Worm (Caenorhabditis elegans): ENCODE data around the gene rbx-1.

rbx-1 gene

ce11 chrV:9702755-9703154 lies 12.4 kb upstream of the rbx-1 start, which contains the start of gene xbx-6:
Gene xbx-6, plus strand, starts transcription at chrV:9703055.
- TF ChIP-seq snpc-4 (tag; optimal IDR thresholded peaks at IDR 0.05) (no peak), lin-11 (tag; optimal IDR thresholded peaks at IDR 0.05) (no peak), ama-1 (optimal IDR thresholded peaks at IDR 0.05) (no peak), nhr-129 (tag; optimal IDR thresholded peaks at IDR 0.05) (no peak), nhr-25 (tag; optimal IDR thresholded peaks at IDR 0.05) (no peak), nhr-11 (tag; optimal IDR thresholded peaks at IDR 0.05) (no peak)

DNA sequence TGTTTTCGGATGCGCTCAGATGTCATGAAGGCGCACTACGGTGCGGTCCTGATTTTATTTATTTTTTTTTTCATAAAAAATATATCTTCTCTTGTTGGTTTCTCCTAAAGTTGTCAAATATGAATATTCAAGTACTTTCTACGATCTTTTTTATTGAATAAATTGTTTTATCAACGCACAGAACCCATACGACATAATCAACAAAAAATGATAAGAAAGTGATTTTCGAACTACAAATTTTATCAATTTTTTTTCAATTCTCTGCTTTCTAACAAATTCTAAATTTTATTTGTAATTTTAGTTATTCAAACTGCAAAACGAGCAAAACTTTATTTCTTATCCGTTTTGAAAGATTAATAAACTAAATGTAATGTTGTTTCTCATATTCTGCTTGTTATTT lies 11.5 kb upstream of the rbx-1 start:
- TF ChIP-seq nhr-129 (tag; optimal IDR thresholded peaks at IDR 0.05) (no peak), fos-1 (tag; optimal IDR thresholded peaks at IDR 0.05) (peak; percentile 50), F13H6.1 (tag; optimal IDR thresholded peaks at IDR 0.05) (no peak), nhr-21 (tag; optimal IDR thresholded peaks at IDR 0.05) (no peak), nhr-25 (tag; optimal IDR thresholded peaks at IDR 0.05) (no peak), sma-3 (GFP tag; optimal IDR thresholded peaks at IDR 0.05) (no peak)

DNA sequence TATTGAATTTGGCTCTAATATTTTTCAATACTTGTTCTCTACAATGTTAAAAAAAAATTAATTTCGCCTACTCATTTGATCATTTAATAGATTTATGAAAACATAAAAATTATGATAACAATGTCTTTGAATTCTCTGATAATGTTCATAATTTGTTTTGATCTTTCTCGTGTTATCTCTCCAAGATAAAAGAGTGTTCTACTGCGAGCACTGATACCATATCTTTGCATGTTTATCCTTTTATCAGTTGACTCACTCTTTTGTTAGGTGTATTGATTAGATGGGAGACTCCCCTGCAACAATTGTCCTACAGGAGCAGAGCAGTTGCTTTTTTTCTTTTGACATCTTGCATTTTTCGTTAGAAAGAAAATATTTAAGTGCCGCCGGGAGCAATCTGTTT lies 8.9 kb upstream of the rbx-1 start:
- TF ChIP-seq nhr-10 (tag; optimal IDR thresholded peaks at IDR 0.05) = no peak
- no peak for TF ChIP-seq mdl-1 (tag; optimal IDR thresholded peaks at IDR 0.05)
- no peak for TF ChIP-seq snpc-4 (tag; optimal IDR thresholded peaks at IDR 0.05)
- no peak for TF ChIP-seq sma-3 (GFP tag; optimal IDR thresholded peaks at IDR 0.05)
- no peak for TF ChIP-seq aly-2 (tag; optimal IDR thresholded peaks at IDR 0.05)
- no peak for TF ChIP-seq ceh-16 (tag; optimal IDR thresholded peaks at IDR 0.05)
- no peak for TF ChIP-seq F13H6.1 (tag; optimal IDR thresholded peaks at IDR 0.05)
- TF ChIP-seq nhr-21 (tag; optimal IDR thresholded peaks at IDR 0.05) = no peak
- no peak for TF ChIP-seq gmeb-1 (tag; optimal IDR thresholded peaks at IDR 0.05)
- no peak for TF ChIP-seq unc-39 (tag; optimal IDR thresholded peaks at IDR 0.05)
- TF ChIP-seq elt-1 (tag; optimal IDR thresholded peaks at IDR 0.05) = no peak
- TF ChIP-seq unc-62 (GFP tag; optimal IDR thresholded peaks at IDR 0.05) = no peak
- no peak for TF ChIP-seq R02D3.7 (tag; optimal IDR thresholded peaks at IDR 0.05)
- no peak for TF ChIP-seq fos-1 (tag; optimal IDR thresholded peaks at IDR 0.05)
- TF ChIP-seq mab-5 (tag; optimal IDR thresholded peaks at IDR 0.05) = no peak
- TF ChIP-seq ama-1 (optimal IDR thresholded peaks at IDR 0.05) = no peak
- TF ChIP-seq lin-13 (GFP tag; optimal IDR thresholded peaks at IDR 0.05) = no peak
- no peak for TF ChIP-seq egl-27 (tag; optimal IDR thresholded peaks at IDR 0.05)
- no peak for TF ChIP-seq blmp-1 (tag; optimal IDR thresholded peaks at IDR 0.05; ENCODE audit: insufficient read depth)

DNA sequence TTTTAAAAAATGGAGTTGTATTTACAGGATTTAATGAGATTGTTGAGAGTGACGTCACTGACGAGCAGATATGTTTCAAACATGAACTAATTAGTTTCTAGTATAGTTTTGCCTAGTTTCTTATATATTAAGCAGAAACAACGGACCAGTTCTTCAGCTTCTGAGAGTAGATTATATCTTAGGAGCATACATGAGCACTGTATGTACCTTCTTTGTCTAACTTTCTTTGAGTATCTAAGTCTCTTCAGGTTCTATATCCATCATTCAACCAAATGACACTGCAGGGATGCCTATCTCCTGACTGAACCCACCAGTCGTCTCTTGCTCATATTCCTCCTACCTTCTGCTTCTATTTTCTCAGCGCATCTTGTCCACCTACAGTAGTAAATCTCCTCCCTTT lies 6.4 kb upstream of the rbx-1 start, which contains the start of gene her-1:
Gene her-1 (plus strand): TSS at position 301 of the 400 bp plus-strand sequence.
- no peak for TF ChIP-seq mab-5 (tag; optimal IDR thresholded peaks at IDR 0.05)
- TF ChIP-seq zag-1 (tag; optimal IDR thresholded peaks at IDR 0.05) = no peak
- no peak for TF ChIP-seq ama-1 (optimal IDR thresholded peaks at IDR 0.05)
- TF ChIP-seq nhr-25 (tag; optimal IDR thresholded peaks at IDR 0.05) = no peak
- TF ChIP-seq fos-1 (tag; optimal IDR thresholded peaks at IDR 0.05) = no peak
- no peak for TF ChIP-seq ztf-11 (tag; optimal IDR thresholded peaks at IDR 0.05)
- no peak for TF ChIP-seq elt-1 (tag; optimal IDR thresholded peaks at IDR 0.05)
- TF ChIP-seq crh-2 (tag; optimal IDR thresholded peaks at IDR 0.05) = no peak
- no peak for TF ChIP-seq mdl-1 (tag; optimal IDR thresholded peaks at IDR 0.05)
- no peak for TF ChIP-seq ztf-4 (tag; optimal IDR thresholded peaks at IDR 0.05)
- TF ChIP-seq F13H6.1 (tag; optimal IDR thresholded peaks at IDR 0.05) = no peak
- TF ChIP-seq lsy-2 (tag; optimal IDR thresholded peaks at IDR 0.05) = no peak

- no peak for TF ChIP-seq dmd-4 (tag; optimal IDR thresholded peaks at IDR 0.05)
- TF ChIP-seq lsy-2 (tag; optimal IDR thresholded peaks at IDR 0.05) = no peak
Observed at ce11 chrV:9692649-9693112, 2.4 kb upstream of the rbx-1 start, which contains the start of gene ZK287.7. Gene ZK287.7, plus strand, starts transcription at chrV:9693062.

- TF ChIP-seq lin-11 (tag; optimal IDR thresholded peaks at IDR 0.05) (no peak), R02D3.7 (tag; optimal IDR thresholded peaks at IDR 0.05) (no peak), alr-1 (tag; optimal IDR thresholded peaks at IDR 0.05) (no peak), nhr-11 (tag; optimal IDR thresholded peaks at IDR 0.05) (no peak), mdl-1 (tag; optimal IDR thresholded peaks at IDR 0.05) (no peak), elt-1 (tag; optimal IDR thresholded peaks at IDR 0.05) (no peak), unc-62 (GFP tag; optimal IDR thresholded peaks at IDR 0.05) (no peak), C34F6.9 (tag; optimal IDR thresholded peaks at IDR 0.05) (peak; percentile 74), lsy-2 (tag; optimal IDR thresholded peaks at IDR 0.05) (peak in 1 of 2 experiments; percentile 39), nhr-21 (tag; optimal IDR thresholded peaks at IDR 0.05) (peak; percentile 15), fos-1 (tag; optimal IDR thresholded peaks at IDR 0.05) (peak; percentile 79), sma-3 (GFP tag; optimal IDR thresholded peaks at IDR 0.05) (no peak), skn-1 (tag; optimal IDR thresholded peaks at IDR 0.05) (no peak), mbf-1 (tag; optimal IDR thresholded peaks at IDR 0.05) (no peak), nhr-129 (tag; optimal IDR thresholded peaks at IDR 0.05) (peak; percentile 86), gmeb-1 (tag; optimal IDR thresholded peaks at IDR 0.05) (peak; percentile 7), nhr-77 (tag; optimal IDR thresholded peaks at IDR 0.05) (no peak), crh-2 (tag; optimal IDR thresholded peaks at IDR 0.05) (peak; percentile 57), peb-1 (tag; optimal IDR thresholded peaks at IDR 0.05) (no peak), Y55F3AM.14 (GFP tag; optimal IDR thresholded peaks at IDR 0.05) (no peak), unc-39 (tag; optimal IDR thresholded peaks at IDR 0.05) (no peak), nhr-23 (tag; optimal IDR thresholded peaks at IDR 0.05) (no peak), elt-3 (tag; optimal IDR thresholded peaks at IDR 0.05) (no peak), blmp-1 (tag; optimal IDR thresholded peaks at IDR 0.05; ENCODE audit: insufficient read depth) (peak; percentile 86), lin-13 (GFP tag; optimal IDR thresholded peaks at IDR 0.05) (no peak), ztf-1 (GFP tag; conservative IDR thresholded peaks at IDR 0.05) (no peak), mab-5 (tag; optimal IDR thresholded peaks at IDR 0.05) (no peak), nhr-12 (tag; optimal IDR thresholded peaks at IDR 0.05) (no peak)
Observed at ce11 chrV:9692109-9692581, 1.8 kb upstream of the rbx-1 start, which contains the start of gene ztf-9. Gene ztf-9, minus strand, starts transcription at chrV:9692159.
